Worm (Caenorhabditis elegans): ENCODE results near the gene best-17.

best-17 gene

DNA sequence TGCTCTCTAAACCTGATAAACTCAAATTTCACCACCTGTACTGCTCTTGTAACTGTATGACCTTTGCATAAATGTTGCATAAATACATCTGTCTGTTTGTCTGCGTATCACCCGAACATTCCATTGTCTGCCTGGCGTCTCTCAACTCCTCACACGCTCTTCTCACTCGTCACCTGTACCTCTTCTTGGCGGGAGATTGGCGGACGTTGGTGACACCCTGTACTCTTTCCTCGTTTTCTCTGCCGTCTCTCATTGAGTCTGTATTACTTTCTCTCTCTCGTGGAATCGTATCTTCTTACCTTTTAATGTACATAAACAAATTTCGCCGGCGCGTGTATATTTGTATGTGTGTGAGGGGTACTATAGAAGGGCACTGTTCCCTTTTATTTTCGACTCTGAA lies 50.6 kb downstream of the best-17 start (continued):
- TF ChIP-seq Y75B8A.6 (GFP tag; IDR thresholded peaks at IDR 0.05): no peak
- no peak for TF ChIP-seq dmd-8 (GFP tag; IDR thresholded peaks at IDR 0.05)
- no peak for TF ChIP-seq F26F4.8 (GFP tag; conservative IDR thresholded peaks at IDR 0.05)
- TF ChIP-seq zfp-2 (tag; optimal IDR thresholded peaks at IDR 0.05): no peak
- TF ChIP-seq spr-1 (tag; optimal IDR thresholded peaks at IDR 0.05): no peak

DNA sequence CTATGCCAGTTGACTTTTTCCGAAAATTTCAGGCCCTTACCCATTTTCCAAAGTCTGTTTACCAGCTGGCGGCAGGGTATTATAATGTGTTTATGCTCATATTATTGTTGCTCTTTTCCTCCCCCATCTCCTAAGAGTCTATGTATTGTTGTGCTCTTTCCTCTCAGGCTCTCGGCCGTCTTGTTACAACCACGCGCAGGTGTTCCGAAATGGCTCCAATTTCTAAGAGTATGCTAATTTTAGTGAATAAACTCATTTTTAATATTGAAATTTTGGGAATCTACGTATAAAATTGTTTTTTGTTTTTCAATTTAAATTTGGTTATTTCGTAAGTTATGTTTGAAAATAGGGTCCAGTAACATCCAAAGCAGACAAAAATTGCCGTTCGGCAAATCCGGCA lies 51.4 kb downstream of the best-17 start:
- TF ChIP-seq D1046.2 (GFP tag; IDR thresholded peaks at IDR 0.05) (no peak), spr-1 (tag; optimal IDR thresholded peaks at IDR 0.05) (no peak), nhr-28 (tag; optimal IDR thresholded peaks at IDR 0.05) (no peak), nhr-41 (GFP tag; IDR thresholded peaks at IDR 0.05) (no peak), mes-2 (tag; optimal IDR thresholded peaks at IDR 0.05; ENCODE audit: poor library complexity, severe bottlenecking) (no peak), mxl-3 (GFP tag; optimal IDR thresholded peaks at IDR 0.05) (no peak), fos-1 (tag; optimal IDR thresholded peaks at IDR 0.05) (no peak), arid-1 (GFP tag; conservative IDR thresholded peaks at IDR 0.05) (no peak), dve-1 (tag; optimal IDR thresholded peaks at IDR 0.05; ENCODE audit: insufficient read depth) (no peak), lir-3 (tag; optimal IDR thresholded peaks at IDR 0.05) (no peak), ceh-20 (GFP tag; IDR thresholded peaks at IDR 0.05) (no peak), hlh-11 (tag; optimal IDR thresholded peaks at IDR 0.05) (no peak)
